Worm (Caenorhabditis elegans): ENCODE results near the gene dct-17.

- no peak for TF ChIP-seq klf-2 (GFP tag; conservative IDR thresholded peaks at IDR 0.05)
- TF ChIP-seq tab-1 (GFP tag; IDR thresholded peaks at IDR 0.05) = no peak
Observed at ce11 chrV:13763723-13764122, 33.1 kb upstream of the dct-17 start.
